Fruit fly (Drosophila melanogaster): ENCODE data around the gene CG43725.

CG43725 gene

dm6 chr2L:11044678-11045466, 30.4 kb upstream of the CG43725 start (continued):
- TF ChIP-seq CG12071 (GFP tag; optimal IDR thresholded peaks at IDR 0.05): peak; percentile 51
- no peak for TF ChIP-seq CG34422 (GFP tag; IDR thresholded peaks at IDR 0.05)
- TF ChIP-seq CG8765 (GFP tag; IDR thresholded peaks at IDR 0.05): no peak
- no peak for TF ChIP-seq gsb-n (tag; optimal IDR thresholded peaks at IDR 0.05)
- TF ChIP-seq CG16813 (GFP tag; IDR thresholded peaks at IDR 0.05; ENCODE audit: partially characterized antibody): no peak
- peak; percentile 42 for TF ChIP-seq CG30403 (GFP tag; optimal IDR thresholded peaks at IDR 0.05)
- no peak for TF ChIP-seq CG1647 (GFP tag; optimal IDR thresholded peaks at IDR 0.05)
- TF ChIP-seq CG10543 (GFP tag; optimal IDR thresholded peaks at IDR 0.05): peak; percentile 76
- no peak for TF ChIP-seq Mad (GFP tag; optimal IDR thresholded peaks at IDR 0.05)
- TF ChIP-seq CG7556 (GFP tag; optimal IDR thresholded peaks at IDR 0.05): peak; percentile 32
- no peak for TF ChIP-seq Ssrp (tag; optimal IDR thresholded peaks at IDR 0.05)
- TF ChIP-seq Bdp1 (GFP tag; optimal IDR thresholded peaks at IDR 0.05): no peak
- TF ChIP-seq CG3726 (GFP tag; IDR thresholded peaks at IDR 0.05): no peak
- TF ChIP-seq CG17612 (GFP tag; IDR thresholded peaks at IDR 0.05): no peak
- TF ChIP-seq CG12942 (GFP tag; optimal IDR thresholded peaks at IDR 0.05): no peak
- peak; percentile 26; the same call in 1 of the 2 replicates for TF ChIP-seq sob (GFP tag; IDR thresholded peaks at IDR 0.05)
- TF ChIP-seq CTCF (GFP tag; optimal IDR thresholded peaks at IDR 0.05): peak; percentile 19
- peak; percentile 54 for TF ChIP-seq HmgZ (tag; optimal IDR thresholded peaks at IDR 0.05)
- no peak for TF ChIP-seq TFAM (GFP tag; optimal IDR thresholded peaks at IDR 0.05)
- TF ChIP-seq CG4617 (GFP tag; optimal IDR thresholded peaks at IDR 0.05; ENCODE audit: borderline replicate concordance): no peak
- TF ChIP-seq CG5245 (GFP tag; optimal IDR thresholded peaks at IDR 0.05): no peak
- peak; percentile 58 for TF ChIP-seq CG31441 (GFP tag; IDR thresholded peaks at IDR 0.05)
- TF ChIP-seq CG2875 (GFP tag; optimal IDR thresholded peaks at IDR 0.05): peak; percentile 72
- TF ChIP-seq CG7987 (GFP tag; optimal IDR thresholded peaks at IDR 0.05): peak; percentile 19
- no peak for TF ChIP-seq NfI (GFP tag; optimal IDR thresholded peaks at IDR 0.05)
- peak; percentile 19 for TF ChIP-seq HLHmδ (GFP tag; optimal IDR thresholded peaks at IDR 0.05)
- no peak for TF ChIP-seq ranshi (GFP tag; IDR thresholded peaks at IDR 0.05)
- no peak for TF ChIP-seq CG11093 (GFP tag; IDR thresholded peaks at IDR 0.05)
- no peak for TF ChIP-seq Poxn (GFP tag; IDR thresholded peaks at IDR 0.05)
- TF ChIP-seq CG6689 (GFP tag; IDR thresholded peaks at IDR 0.05): no peak; the same call in 1 of the 2 replicates
- TF ChIP-seq CG11504 (tag; optimal IDR thresholded peaks at IDR 0.05): peak; percentile 47
- 0 out of 3 replicates have a peak, but pooled peaks have one; percentile 37 for TF ChIP-seq sr (GFP tag; IDR thresholded peaks at IDR 0.05)
- TF ChIP-seq CG6254 (GFP tag; optimal IDR thresholded peaks at IDR 0.05): peak; percentile 49
- no peak for TF ChIP-seq tin (GFP tag; optimal IDR thresholded peaks at IDR 0.05)
- peak; percentile 29 for TF ChIP-seq CG7839 (tag; optimal IDR thresholded peaks at IDR 0.05)
- peak; percentile 26 for TF ChIP-seq wek (GFP tag; optimal IDR thresholded peaks at IDR 0.05)
- no peak for TF ChIP-seq CG34224 (GFP tag; IDR thresholded peaks at IDR 0.05; ENCODE audit: partially characterized antibody)
- TF ChIP-seq CG3281 (GFP tag; optimal IDR thresholded peaks at IDR 0.05): peak; percentile 30
- TF ChIP-seq dmrt11E (tag; optimal IDR thresholded peaks at IDR 0.05): peak; percentile 28
- no peak for TF ChIP-seq nmo (GFP tag; optimal IDR thresholded peaks at IDR 0.05)
- no peak for TF ChIP-seq Max (GFP tag; optimal IDR thresholded peaks at IDR 0.05)
- TF ChIP-seq CG30431 (GFP tag; optimal IDR thresholded peaks at IDR 0.05): no peak
- no peak for TF ChIP-seq peb (GFP tag; IDR thresholded peaks at IDR 0.05)
- TF ChIP-seq luna (GFP tag; optimal IDR thresholded peaks at IDR 0.05): no peak
- TF ChIP-seq wor (GFP tag; IDR thresholded peaks at IDR 0.05): no peak
- TF ChIP-seq bowl (GFP tag; IDR thresholded peaks at IDR 0.05): no peak
- TF ChIP-seq CG18619 (GFP tag; optimal IDR thresholded peaks at IDR 0.05): peak; percentile 51
- TF ChIP-seq Asciz (GFP tag; optimal IDR thresholded peaks at IDR 0.05): peak; percentile 36
- TF ChIP-seq h (optimal IDR thresholded peaks at IDR 0.05): no peak
- TF ChIP-seq CG17385 (GFP tag; optimal IDR thresholded peaks at IDR 0.05): peak; percentile 54
- peak; percentile 92 for TF ChIP-seq CG4360 (GFP tag; IDR thresholded peaks at IDR 0.05)
